Fruit fly (Drosophila melanogaster) whole organism, adult: ENCODE results near the gene LeuRS-m.
A peak's percentile ranks its signal among the peaks of the same experiment; 100 is the strongest.

ENCODE experiments used
- CG11617 ChIP-seq: fragments of 200-800 bp; sonication (Bioruptor generic); optimal IDR thresholded peaks from 2 replicates; lab custom pipeline; 2017; ENCODE audit warnings: mild to moderate bottlenecking, missing biosample characterization, missing genetic modification reagents, missing genetic modification characterization
- CG12768 ChIP-seq: fragments of 200-800 bp; sonication (Bioruptor generic); optimal IDR thresholded peaks from 2 replicates; lab custom pipeline; 2017; ENCODE audit warnings: missing biosample characterization, missing genetic modification characterization, mild to moderate bottlenecking, moderate library complexity, missing genetic modification reagents
- CG14711 ChIP-seq: fragments of 200-800 bp; sonication (Bioruptor generic); optimal IDR thresholded peaks from 2 replicates; lab custom pipeline; 2018; ENCODE audit warnings: missing biosample characterization, mild to moderate bottlenecking, missing genetic modification characterization, moderate library complexity
- CG1620 ChIP-seq: fragments of 200-800 bp; sonication (Bioruptor generic); optimal IDR thresholded peaks from 2 replicates; lab custom pipeline; 2016; ENCODE audit warnings: missing biosample characterization, missing genetic modification characterization
- CG33017 ChIP-seq: fragments of 200-800 bp; sonication (Bioruptor generic); optimal IDR thresholded peaks from 2 replicates; lab custom pipeline; 2018; ENCODE audit warnings: missing biosample characterization, mild to moderate bottlenecking, missing genetic modification characterization, moderate library complexity
- CG5204 ChIP-seq: fragments of 200-800 bp; sonication (Bioruptor generic); optimal IDR thresholded peaks from 2 replicates; lab custom pipeline; 2016; ENCODE audit warnings: missing biosample characterization, missing genetic modification characterization
- CG7045 ChIP-seq: fragments of 200-800 bp; sonication (Bioruptor generic); optimal IDR thresholded peaks from 2 replicates; lab custom pipeline; 2017; ENCODE audit warnings: missing biosample characterization, mild to moderate bottlenecking, missing genetic modification characterization
- CG7101 ChIP-seq: fragments of 200-800 bp; sonication (Bioruptor generic); optimal IDR thresholded peaks from 2 replicates; lab custom pipeline; 2018; ENCODE audit warnings: missing biosample characterization, mild to moderate bottlenecking, missing genetic modification characterization, moderate library complexity
- Clk ChIP-seq: fragments of 200-800 bp; sonication (Bioruptor generic); optimal IDR thresholded peaks from 2 replicates; lab custom pipeline; 2017; ENCODE audit warnings: missing biosample characterization, missing genetic modification characterization
- Crg-1 ChIP-seq: fragments of 200-800 bp; sonication (Bioruptor generic); optimal IDR thresholded peaks from 2 replicates; lab custom pipeline; 2016; ENCODE audit warnings: missing biosample characterization, missing genetic modification characterization
- Hr96 ChIP-seq: fragments of 200-800 bp; sonication (Bioruptor generic); optimal IDR thresholded peaks from 2 replicates; lab custom pipeline; 2016; ENCODE audit warnings: missing biosample characterization, missing genetic modification characterization
- Mnt ChIP-seq: fragments of 200-800 bp; sonication (Bioruptor generic); optimal IDR thresholded peaks from 2 replicates; lab custom pipeline; 2016; ENCODE audit warnings: missing biosample characterization, mild to moderate bottlenecking, missing genetic modification characterization
- bab1 ChIP-seq: fragments of 200-800 bp; sonication (Bioruptor generic); optimal IDR thresholded peaks from 3 replicates; lab custom pipeline; 2019; ENCODE audit warnings: missing biosample characterization, mild to moderate bottlenecking, missing genetic modification characterization, moderate library complexity
- cic ChIP-seq: fragments of 200-800 bp; sonication (Bioruptor generic); optimal IDR thresholded peaks from 2 replicates; lab custom pipeline; 2017; ENCODE audit warnings: missing biosample characterization, mild to moderate bottlenecking, missing genetic modification characterization, moderate library complexity
- cnc ChIP-seq, 2 experiments: fragments of >200 bp; optimal IDR thresholded peaks; 2 replicates each; lab custom pipeline; 2017
- kay ChIP-seq: fragments of 200-800 bp; sonication (Bioruptor generic); peaks from one replicate; lab custom pipeline; 2016; ENCODE audit warnings: missing biosample characterization, missing genetic modification characterization, borderline replicate concordance
- ovo ChIP-seq: fragments of 200-800 bp; sonication (Bioruptor generic); optimal IDR thresholded peaks from 2 replicates; lab custom pipeline; 2016; ENCODE audit warnings: missing biosample characterization, missing genetic modification characterization
- pad ChIP-seq: fragments of 200-800 bp; sonication (Bioruptor generic); optimal IDR thresholded peaks from 3 replicates; lab custom pipeline; 2017; ENCODE audit warnings: missing biosample characterization, missing genetic modification characterization, mild to moderate bottlenecking, moderate library complexity, missing genetic modification reagents
- tj ChIP-seq: fragments of 200-800 bp; sonication (Bioruptor generic); optimal IDR thresholded peaks from 3 replicates; lab custom pipeline; 2017; ENCODE audit warnings: missing biosample characterization, mild to moderate bottlenecking, missing genetic modification characterization, moderate library complexity
- toe ChIP-seq: fragments of 200-800 bp; sonication (Bioruptor generic); optimal IDR thresholded peaks from 2 replicates; lab custom pipeline; 2016; ENCODE audit warnings: missing biosample characterization, missing genetic modification characterization

Gene LeuRS-m

DNA sequence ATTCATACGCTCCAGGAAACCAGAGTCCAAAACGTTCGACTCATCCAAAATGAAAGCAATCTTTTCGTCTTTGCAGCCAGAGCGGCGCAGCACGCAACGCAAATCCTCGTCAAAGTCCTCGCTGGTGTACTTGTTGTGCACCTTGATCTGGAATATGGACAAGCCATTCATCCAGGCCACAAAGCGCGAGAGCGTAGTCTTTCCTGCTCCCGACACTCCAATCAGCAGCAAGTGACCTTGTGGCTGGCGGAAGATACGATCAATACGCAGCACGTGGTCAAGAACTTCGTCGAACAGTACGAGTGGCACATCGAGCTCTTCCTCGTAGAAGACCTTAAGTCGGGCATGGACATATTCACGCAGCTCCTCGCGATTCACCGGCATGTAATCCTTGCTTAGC lies 11.5 kb upstream of the LeuRS-m start:
- no peak for TF ChIP-seq CG14711 (tag; lab: Kevin White, UChicago)

DNA sequence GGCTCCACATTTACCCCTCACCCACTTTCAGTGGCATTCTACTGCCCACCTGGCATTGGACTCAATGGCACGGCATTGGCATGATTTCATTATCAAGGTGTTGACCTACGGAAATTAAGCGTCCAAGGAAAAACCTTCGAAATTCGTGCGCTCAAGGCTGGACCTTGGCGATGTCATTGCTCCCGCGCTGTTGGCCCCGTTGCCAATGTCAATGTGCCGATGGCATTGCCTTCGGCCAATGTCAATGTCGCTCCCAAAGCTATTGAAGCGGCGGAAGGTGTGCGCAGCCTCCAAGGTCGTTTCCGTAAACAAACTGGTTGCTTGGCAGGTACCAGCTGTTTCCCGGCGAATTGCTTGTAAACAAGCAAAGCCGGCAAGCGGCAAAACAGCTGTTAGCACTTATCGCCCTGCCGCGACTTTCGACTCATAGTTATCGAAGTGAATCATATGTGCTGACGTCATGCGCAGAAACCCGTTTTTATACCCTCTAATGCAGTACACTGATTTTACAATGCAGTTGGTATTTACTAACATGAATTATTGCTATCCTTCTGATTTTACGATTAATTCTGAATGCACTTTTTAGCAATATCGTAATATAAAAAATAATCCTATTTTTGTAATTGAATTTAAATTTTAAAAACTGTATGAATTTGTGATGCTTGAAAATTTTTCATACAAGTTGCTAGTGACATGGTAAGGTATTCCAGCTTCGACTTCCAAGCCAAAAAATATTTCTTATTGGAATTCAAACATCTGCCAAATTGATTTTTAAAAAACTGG lies 1.1 kb upstream of the LeuRS-m start:
- TF ChIP-seq Clk (GFP tag; lab: Kevin White, UChicago): peak; percentile 68
- TF ChIP-seq CG1620 (GFP tag; lab: Kevin White, UChicago): peak; percentile 61
- TF ChIP-seq CG33017 (tag; lab: Kevin White, UChicago): peak; percentile 94
- TF ChIP-seq CG7045 (GFP tag; lab: Kevin White, UChicago): peak; percentile 89
- peak; percentile 67 for TF ChIP-seq Mnt (GFP tag; lab: Kevin White, UChicago)
- TF ChIP-seq toe (GFP tag; lab: Kevin White, UChicago): peak; percentile 86
- peak; percentile 99 for TF ChIP-seq kay
- TF ChIP-seq Hr96 (GFP tag; lab: Kevin White, UChicago): peak; percentile 65
- no peak for TF ChIP-seq cnc (optimal IDR thresholded peaks at IDR 0.05; lab: Kevin White, UChicago)
- peak; percentile 60 for TF ChIP-seq cic
- peak; percentile 82 for TF ChIP-seq CG12768
- peak; percentile 89 for TF ChIP-seq CG7101 (tag; lab: Kevin White, UChicago)
- peak; percentile 93 for TF ChIP-seq bab1 (GFP tag; lab: Kevin White, UChicago)
- peak; percentile 86 for TF ChIP-seq CG5204
- peak; percentile 69 for TF ChIP-seq pad (GFP tag; lab: Kevin White, UChicago)
- peak; percentile 74 for TF ChIP-seq tj (GFP tag; lab: Kevin White, UChicago)
- peak; percentile 84 for TF ChIP-seq CG14711 (tag; lab: Kevin White, UChicago)
- TF ChIP-seq CG11617: peak; percentile 90
- peak; percentile 80 for TF ChIP-seq ovo (GFP tag; lab: Kevin White, UChicago)
- TF ChIP-seq Crg-1: peak; percentile 54

dm6 chr3L:4833491-4833890 lies 7.8 kb downstream of the LeuRS-m start, which contains the start of gene CG13708:
TSS of gene CG13708 (minus strand) at chr3L:4833591.
- TF ChIP-seq Hr96 (GFP tag; lab: Kevin White, UChicago): no peak
- no peak for TF ChIP-seq CG11617
- TF ChIP-seq ovo (GFP tag; lab: Kevin White, UChicago): no peak
- no peak for TF ChIP-seq CG7101 (tag; lab: Kevin White, UChicago)
- no peak for TF ChIP-seq CG7045 (GFP tag; lab: Kevin White, UChicago)
- TF ChIP-seq cnc (optimal IDR thresholded peaks at IDR 0.05; lab: Kevin White, UChicago): no peak
- no peak for TF ChIP-seq pad (GFP tag; lab: Kevin White, UChicago)
- TF ChIP-seq tj (GFP tag; lab: Kevin White, UChicago): no peak
- no peak for TF ChIP-seq cic

- no peak for TF ChIP-seq tj (GFP tag; lab: Kevin White, UChicago)
- no peak for TF ChIP-seq CG33017 (tag; lab: Kevin White, UChicago)
- no peak for TF ChIP-seq kay
- TF ChIP-seq CG7045 (GFP tag; lab: Kevin White, UChicago): no peak
- no peak for TF ChIP-seq cnc (optimal IDR thresholded peaks at IDR 0.05; lab: Kevin White, UChicago)
- no peak for TF ChIP-seq CG11617
- no peak for TF ChIP-seq CG12768
- TF ChIP-seq CG7101 (tag; lab: Kevin White, UChicago): no peak
- no peak for TF ChIP-seq CG1620 (GFP tag; lab: Kevin White, UChicago)
- TF ChIP-seq bab1 (GFP tag; lab: Kevin White, UChicago): no peak
- TF ChIP-seq ovo (GFP tag; lab: Kevin White, UChicago): no peak
- TF ChIP-seq pad (GFP tag; lab: Kevin White, UChicago): no peak
- TF ChIP-seq Hr96 (GFP tag; lab: Kevin White, UChicago): no peak
- no peak for TF ChIP-seq CG5204
- TF ChIP-seq Clk (GFP tag; lab: Kevin White, UChicago): no peak
- no peak for TF ChIP-seq CG14711 (tag; lab: Kevin White, UChicago)
- TF ChIP-seq cic: no peak
- TF ChIP-seq toe (GFP tag; lab: Kevin White, UChicago): no peak
Measured at dm6 chr3L:4835005-4835404, 9.4 kb downstream of the LeuRS-m start.

DNA sequence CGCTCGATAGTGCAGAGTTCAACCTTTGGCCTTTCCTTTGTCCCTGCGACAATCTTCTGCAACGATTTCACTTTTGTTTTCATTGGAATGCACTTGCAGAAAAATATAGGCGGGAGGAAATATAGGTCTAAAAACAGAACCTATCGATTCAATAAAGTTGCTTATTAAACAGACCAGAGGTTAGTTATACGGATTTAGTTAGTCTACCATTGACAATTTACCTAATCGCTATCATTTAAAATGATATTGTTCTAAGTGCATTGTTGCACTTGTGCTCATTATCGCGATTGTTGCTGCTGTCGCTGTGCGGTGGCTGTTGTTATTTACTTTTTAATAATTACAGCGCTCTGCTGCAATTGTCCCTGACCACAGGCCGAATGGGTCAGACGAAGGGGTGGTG lies 10.7 kb downstream of the LeuRS-m start:
- TF ChIP-seq CG7101 (tag; lab: Kevin White, UChicago): no peak
- no peak for TF ChIP-seq cic
- no peak for TF ChIP-seq CG33017 (tag; lab: Kevin White, UChicago)
- TF ChIP-seq ovo (GFP tag; lab: Kevin White, UChicago): no peak
- no peak for TF ChIP-seq Mnt (GFP tag; lab: Kevin White, UChicago)
- no peak for TF ChIP-seq CG1620 (GFP tag; lab: Kevin White, UChicago)
- TF ChIP-seq CG14711 (tag; lab: Kevin White, UChicago): no peak
- no peak for TF ChIP-seq CG7045 (GFP tag; lab: Kevin White, UChicago)
- TF ChIP-seq CG12768: no peak
- no peak for TF ChIP-seq toe (GFP tag; lab: Kevin White, UChicago)
- no peak for TF ChIP-seq tj (GFP tag; lab: Kevin White, UChicago)
- TF ChIP-seq Hr96 (GFP tag; lab: Kevin White, UChicago): no peak
- TF ChIP-seq pad (GFP tag; lab: Kevin White, UChicago): no peak
- no peak for TF ChIP-seq kay
- TF ChIP-seq Clk (GFP tag; lab: Kevin White, UChicago): no peak
- no peak for TF ChIP-seq CG5204
- TF ChIP-seq CG11617: no peak
- no peak for TF ChIP-seq bab1 (GFP tag; lab: Kevin White, UChicago)
- no peak for TF ChIP-seq cnc (optimal IDR thresholded peaks at IDR 0.05; lab: Kevin White, UChicago)
